Worm (Caenorhabditis elegans): ENCODE measurements around the gene F10E7.6.

The F10E7.6 gene

DNA sequence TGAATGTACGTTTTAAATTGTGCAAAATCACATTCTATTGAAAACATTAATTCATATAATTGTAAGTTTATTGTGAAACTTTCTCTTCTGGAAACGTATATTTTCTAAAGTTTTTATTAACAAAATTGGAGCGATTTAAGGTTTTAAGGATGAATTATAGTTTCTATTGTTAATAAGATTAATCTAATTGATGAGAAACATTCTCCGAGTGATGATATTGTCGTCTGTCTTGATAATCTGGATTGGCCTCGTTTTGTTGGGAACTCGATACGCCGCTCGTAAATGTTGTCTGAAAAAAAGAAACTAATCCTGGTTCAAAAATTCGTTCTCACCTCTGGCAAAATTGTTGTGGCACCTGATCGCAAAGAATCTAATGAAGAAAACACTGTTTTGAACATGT is 6.6 kb upstream of the F10E7.6 start:
- TF ChIP-seq nhr-129 (tag; optimal IDR thresholded peaks at IDR 0.05): no peak
- TF ChIP-seq blmp-1 (tag; optimal IDR thresholded peaks at IDR 0.05; ENCODE audit: insufficient read depth): no peak
- no peak for TF ChIP-seq nhr-25 (tag; optimal IDR thresholded peaks at IDR 0.05)
- no peak for TF ChIP-seq C34F6.9 (tag; optimal IDR thresholded peaks at IDR 0.05)

DNA sequence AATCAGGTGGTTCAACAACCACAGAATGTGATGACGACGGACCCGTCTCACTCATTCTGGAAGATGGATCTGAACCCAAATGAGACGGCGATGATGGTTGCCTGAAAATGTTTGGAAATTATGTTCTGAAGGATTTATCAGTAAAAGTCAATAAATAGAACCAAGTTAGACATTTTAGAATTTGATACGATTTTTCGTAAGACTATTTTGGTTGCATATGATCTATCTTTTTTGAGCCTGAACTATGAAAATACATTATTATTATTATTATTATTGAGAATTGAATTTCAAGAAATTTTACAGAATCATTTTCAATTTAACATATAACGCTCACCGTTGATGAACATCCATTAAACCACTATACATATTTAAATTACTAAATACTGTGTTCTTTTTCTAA is 2.9 kb upstream of the F10E7.6 start, which contains the start of gene F10E7.9:
TSS of gene F10E7.9 (minus strand) at position 101 of the 400 bp plus-strand sequence.
- TF ChIP-seq nhr-11 (tag; optimal IDR thresholded peaks at IDR 0.05): no peak
- TF ChIP-seq unc-55 (GFP tag; optimal IDR thresholded peaks at IDR 0.05): no peak
- TF ChIP-seq unc-39 (tag; optimal IDR thresholded peaks at IDR 0.05): no peak
- TF ChIP-seq sem-4 (tag; optimal IDR thresholded peaks at IDR 0.05): no peak
- TF ChIP-seq gmeb-1 (tag; optimal IDR thresholded peaks at IDR 0.05): no peak
- no peak for TF ChIP-seq fos-1 (tag; optimal IDR thresholded peaks at IDR 0.05)
- no peak for TF ChIP-seq nhr-21 (tag; optimal IDR thresholded peaks at IDR 0.05)
- TF ChIP-seq ceh-82 (tag; optimal IDR thresholded peaks at IDR 0.05): no peak
- no peak for TF ChIP-seq sma-3 (GFP tag; optimal IDR thresholded peaks at IDR 0.05)
- TF ChIP-seq lin-11 (tag; optimal IDR thresholded peaks at IDR 0.05): no peak
- no peak for TF ChIP-seq mab-5 (tag; optimal IDR thresholded peaks at IDR 0.05)
- no peak for TF ChIP-seq nhr-12 (tag; optimal IDR thresholded peaks at IDR 0.05)
- no peak for TF ChIP-seq blmp-1 (tag; optimal IDR thresholded peaks at IDR 0.05; ENCODE audit: insufficient read depth)
- no peak for TF ChIP-seq R02D3.7 (tag; optimal IDR thresholded peaks at IDR 0.05)
- TF ChIP-seq lin-39 (tag; optimal IDR thresholded peaks at IDR 0.05): no peak
- TF ChIP-seq elt-1 (tag; optimal IDR thresholded peaks at IDR 0.05): no peak
- no peak for TF ChIP-seq sma-9 (GFP tag; optimal IDR thresholded peaks at IDR 0.05)
- no peak for TF ChIP-seq sma-9 (tag; optimal IDR thresholded peaks at IDR 0.05)
- TF ChIP-seq ztf-1 (GFP tag; conservative IDR thresholded peaks at IDR 0.05): no peak
- no peak for TF ChIP-seq crh-2 (tag; optimal IDR thresholded peaks at IDR 0.05)

DNA sequence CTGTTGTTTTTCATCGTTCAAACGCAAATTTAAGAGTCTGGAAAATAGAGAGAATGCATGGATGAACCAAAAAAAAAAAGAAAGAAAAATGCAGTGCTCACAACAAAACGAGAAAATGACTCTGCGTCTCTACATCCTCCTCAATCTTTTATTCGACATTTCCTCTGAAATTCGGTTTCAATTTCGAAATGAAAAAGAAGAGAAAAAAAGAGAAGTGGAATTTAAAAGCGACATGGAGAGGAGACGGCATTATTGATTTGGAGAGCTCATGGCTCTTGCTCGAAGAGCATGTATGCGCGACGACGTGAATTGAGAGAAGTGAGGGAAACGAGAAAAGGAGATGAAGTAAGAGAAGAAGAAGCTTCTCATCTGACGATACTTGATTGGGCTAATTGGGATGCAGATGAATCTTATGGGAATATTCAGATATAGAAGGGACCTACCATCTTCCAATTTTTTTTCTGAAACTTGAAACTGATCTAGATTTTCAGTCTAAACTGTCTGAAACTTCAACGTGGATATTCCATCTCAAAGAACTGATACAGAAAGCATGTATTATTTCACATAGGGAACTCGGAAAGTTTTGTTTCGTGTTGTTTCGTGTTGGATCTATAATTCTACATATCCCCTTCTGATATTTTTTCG is 1.7 kb upstream of the F10E7.6 start:
- TF ChIP-seq lsy-2 (tag; optimal IDR thresholded peaks at IDR 0.05) (peak in 1 of 2 experiments; percentile 35), unc-55 (GFP tag; optimal IDR thresholded peaks at IDR 0.05) (peak; percentile 45), snpc-4 (tag; optimal IDR thresholded peaks at IDR 0.05) (no peak), sem-4 (tag; optimal IDR thresholded peaks at IDR 0.05) (peak; percentile 16), nhr-129 (tag; optimal IDR thresholded peaks at IDR 0.05) (peak; percentile 28), zag-1 (tag; optimal IDR thresholded peaks at IDR 0.05) (peak; percentile 21), mab-5 (tag; optimal IDR thresholded peaks at IDR 0.05) (no peak), C34F6.9 (tag; optimal IDR thresholded peaks at IDR 0.05) (peak; percentile 58)

DNA sequence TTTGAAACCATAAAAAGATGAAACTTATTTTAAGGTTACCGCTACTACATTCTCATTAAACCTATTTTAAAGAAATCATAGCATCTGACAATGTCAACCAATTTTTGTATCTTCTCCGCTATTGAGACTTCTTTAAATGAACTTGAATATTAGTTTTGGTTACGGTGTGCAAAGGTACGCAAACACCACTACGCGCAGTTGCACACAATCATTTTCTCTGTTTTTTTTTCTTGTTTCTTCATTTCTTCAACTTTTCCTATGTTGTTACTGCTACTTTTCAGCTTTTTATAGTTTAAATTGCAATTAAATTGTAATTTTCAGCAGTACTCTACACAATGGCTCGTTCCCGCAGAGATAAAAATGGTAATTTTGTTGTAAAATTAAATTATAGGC is 1.2 kb upstream of the F10E7.6 start, which contains the start of gene F10E7.5:
TSS of gene F10E7.5 (plus strand) at position 322 of the 393 bp plus-strand sequence.
- TF ChIP-seq mdl-1 (tag; optimal IDR thresholded peaks at IDR 0.05) (no peak), aly-2 (tag; optimal IDR thresholded peaks at IDR 0.05) (no peak), nhr-25 (tag; optimal IDR thresholded peaks at IDR 0.05) (no peak), lin-39 (tag; optimal IDR thresholded peaks at IDR 0.05) (no peak), elt-3 (tag; optimal IDR thresholded peaks at IDR 0.05) (no peak), sma-9 (GFP tag; optimal IDR thresholded peaks at IDR 0.05) (peak; percentile 26), sma-9 (tag; optimal IDR thresholded peaks at IDR 0.05) (no peak), ztf-11 (tag; optimal IDR thresholded peaks at IDR 0.05) (no peak), snpc-4 (tag; optimal IDR thresholded peaks at IDR 0.05) (peak; percentile 36), alr-1 (tag; optimal IDR thresholded peaks at IDR 0.05) (no peak), lsy-2 (tag; optimal IDR thresholded peaks at IDR 0.05) (peak; percentile 94 to 99), nhr-237 (tag; optimal IDR thresholded peaks at IDR 0.05) (no peak), nhr-10 (tag; optimal IDR thresholded peaks at IDR 0.05) (no peak), blmp-1 (tag; optimal IDR thresholded peaks at IDR 0.05; ENCODE audit: insufficient read depth) (no peak), zag-1 (tag; optimal IDR thresholded peaks at IDR 0.05) (no peak), egl-27 (tag; optimal IDR thresholded peaks at IDR 0.05) (no peak), nhr-129 (tag; optimal IDR thresholded peaks at IDR 0.05) (peak; percentile 60), nhr-6 (tag; optimal IDR thresholded peaks at IDR 0.05) (peak; percentile 24), lin-11 (tag; optimal IDR thresholded peaks at IDR 0.05) (no peak), sem-4 (tag; optimal IDR thresholded peaks at IDR 0.05) (peak; percentile 30), fos-1 (tag; optimal IDR thresholded peaks at IDR 0.05) (no peak), unc-39 (tag; optimal IDR thresholded peaks at IDR 0.05) (no peak), skn-1 (tag; optimal IDR thresholded peaks at IDR 0.05) (no peak), mbf-1 (tag; optimal IDR thresholded peaks at IDR 0.05) (no peak), nhr-23 (tag; optimal IDR thresholded peaks at IDR 0.05) (no peak), ama-1 (optimal IDR thresholded peaks at IDR 0.05) (no peak), dmd-4 (tag; optimal IDR thresholded peaks at IDR 0.05) (no peak), F13H6.1 (tag; optimal IDR thresholded peaks at IDR 0.05) (no peak), R02D3.7 (tag; optimal IDR thresholded peaks at IDR 0.05) (no peak), nhr-21 (tag; optimal IDR thresholded peaks at IDR 0.05) (no peak), ceh-16 (tag; optimal IDR thresholded peaks at IDR 0.05) (no peak), ztf-4 (tag; optimal IDR thresholded peaks at IDR 0.05) (no peak), sma-3 (GFP tag; optimal IDR thresholded peaks at IDR 0.05) (no peak), crh-2 (tag; optimal IDR thresholded peaks at IDR 0.05) (peak; percentile 62), nhr-77 (tag; optimal IDR thresholded peaks at IDR 0.05) (no peak), C34F6.9 (tag; optimal IDR thresholded peaks at IDR 0.05) (peak; percentile 66), unc-62 (GFP tag; optimal IDR thresholded peaks at IDR 0.05) (no peak), gmeb-1 (tag; optimal IDR thresholded peaks at IDR 0.05) (no peak), ceh-82 (tag; optimal IDR thresholded peaks at IDR 0.05) (no peak)

Measured in whole organism, L2 larva.